Worm (Caenorhabditis elegans) whole organism, L1 larva: ENCODE results near the gene C05G5.7.

Experiments used
- blmp-1 ChIP-seq: fragments of 150-350 bp; optimal IDR thresholded peaks from 2 replicates; lab custom pipeline; 2014; ENCODE audit warnings: missing biosample characterization, missing genetic modification characterization
- egl-27 ChIP-seq, 2 experiments: fragments of 150-350 bp in 1 of 2; sonication (generic microtip); optimal IDR thresholded peaks; 3 replicates each; lab custom pipeline; 2017 to 2018; ENCODE audit warnings: missing biosample characterization in 2 of 2, missing genetic modification characterization in 2 of 2, missing genetic modification reagents in 2 of 2
- lin-15B ChIP-seq: fragments of 150-350 bp; sonication (generic microtip); optimal IDR thresholded peaks from 3 replicates; lab custom pipeline; 2014; ENCODE audit warnings: missing biosample characterization, missing genetic modification characterization
- ztf-11 ChIP-seq, 2 experiments: sonication (generic microtip); optimal IDR thresholded peaks; 2 replicates each; lab custom pipeline; 2016 to 2017; ENCODE audit warnings: missing genetic modification characterization in 2 of 2, missing biosample characterization in 1 of 2, missing compliant biosample characterization in 1 of 2

DNA sequence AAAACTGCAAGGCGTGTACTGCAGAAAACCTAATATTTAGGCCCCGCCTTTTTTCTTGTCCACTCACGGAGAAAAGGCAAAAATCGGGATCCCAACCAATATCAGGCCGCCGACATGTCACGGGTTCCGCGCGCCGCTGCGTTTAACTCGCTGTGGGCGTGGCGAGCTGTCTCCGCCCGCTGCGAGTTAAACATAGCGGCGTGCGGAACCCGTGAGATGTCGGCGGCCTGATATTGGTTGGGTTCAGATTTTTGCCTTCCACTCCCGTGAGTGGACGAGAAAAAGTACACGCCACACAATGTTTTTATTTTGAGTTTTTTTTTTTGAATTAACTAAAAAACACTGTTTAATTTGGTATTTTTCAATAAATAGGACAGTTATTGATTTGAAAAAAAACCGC, 28.1 kb downstream of the C05G5.7 start:
- TF ChIP-seq ztf-11 (tag; optimal IDR thresholded peaks at IDR 0.05; lab: Kevin White, UChicago) (no peak), blmp-1 (tag; lab: Kevin White, UChicago) (no peak), lin-15B (tag; lab: Kevin White, UChicago) (no peak), egl-27 (tag; optimal IDR thresholded peaks at IDR 0.05; lab: Kevin White, UChicago) (no peak)
